Fruit fly (Drosophila melanogaster): ENCODE results near the gene mthl11.

Gene mthl11

dm6 chr3R:10353932-10354703, 46.7 kb upstream of the mthl11 start (continued):
- TF ChIP-seq brk (GFP tag; optimal IDR thresholded peaks at IDR 0.05) (no peak), tai (GFP tag; optimal IDR thresholded peaks at IDR 0.05) (no peak), Dif (GFP tag; optimal IDR thresholded peaks at IDR 0.05; ENCODE audit: partially characterized antibody) (no peak), ey (GFP tag; optimal IDR thresholded peaks at IDR 0.05) (no peak), HLH106 (tag; optimal IDR thresholded peaks at IDR 0.05) (peak; percentile 9), fru (GFP tag; optimal IDR thresholded peaks at IDR 0.05) (peak; percentile 33)

dm6 chr3R:10355840-10356562, 44.8 kb upstream of the mthl11 start:
- TF ChIP-seq dl (GFP tag; optimal IDR thresholded peaks at IDR 0.05; ENCODE audit: insufficient read depth in 1 of 2, partially characterized antibody in 2 of 2) (peak in 1 of 2 experiments; percentile 41), psq (GFP tag; optimal IDR thresholded peaks at IDR 0.05) (peak; percentile 57), Rel (GFP tag; optimal IDR thresholded peaks at IDR 0.05) (no peak), Rel (tag; optimal IDR thresholded peaks at IDR 0.05) (no peak), Vsx2 (GFP tag; optimal IDR thresholded peaks at IDR 0.05; ENCODE audit: partially characterized antibody) (peak; percentile 35), Dif (GFP tag; optimal IDR thresholded peaks at IDR 0.05; ENCODE audit: partially characterized antibody) (peak; percentile 47)

DNA sequence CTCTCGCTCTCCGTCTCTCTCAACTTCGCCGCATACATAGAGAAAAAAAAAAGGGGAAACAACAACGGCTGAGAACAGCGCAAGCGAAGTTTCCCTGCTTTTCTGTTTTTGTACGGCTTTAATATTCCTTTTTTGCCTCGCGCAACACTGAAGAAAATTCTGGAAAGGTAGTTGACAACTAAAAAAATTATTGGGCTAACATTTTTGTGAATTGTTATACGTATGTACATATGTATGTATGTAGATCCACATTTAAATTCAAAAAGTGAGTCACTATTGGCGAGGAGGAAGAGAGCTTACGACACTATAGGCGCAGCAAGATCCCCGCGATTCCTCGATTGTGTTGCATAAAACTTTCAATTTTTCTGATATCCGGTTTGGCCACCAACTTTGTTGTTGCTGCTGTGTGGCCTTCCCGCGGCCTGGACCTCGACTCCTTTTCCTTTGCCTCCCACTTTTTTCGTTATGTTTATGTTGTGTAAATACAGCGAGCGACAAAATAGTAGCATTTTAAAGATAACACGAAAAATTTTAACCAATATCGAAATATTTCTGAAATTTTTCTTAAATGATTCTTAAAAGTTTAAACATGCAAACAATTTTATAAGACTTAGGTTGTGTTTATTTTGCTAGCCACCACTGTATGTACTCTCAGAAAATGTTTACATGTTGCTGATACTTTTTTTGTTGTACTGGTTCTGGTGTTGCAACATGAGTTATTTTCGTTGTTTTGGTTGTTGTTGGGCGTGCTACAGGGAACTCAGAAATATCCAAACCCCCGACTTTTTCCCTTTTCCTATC, 44.1 kb upstream of the mthl11 start:
- TF ChIP-seq fru (GFP tag; optimal IDR thresholded peaks at IDR 0.05) (peak; percentile 96), Hr78 (GFP tag; optimal IDR thresholded peaks at IDR 0.05) (no peak), woc (GFP tag; optimal IDR thresholded peaks at IDR 0.05) (peak; percentile 97), N (GFP tag; optimal IDR thresholded peaks at IDR 0.05) (no peak), Dfd (GFP tag; optimal IDR thresholded peaks at IDR 0.05) (peak; percentile 9), rgr (GFP tag; optimal IDR thresholded peaks at IDR 0.05) (peak; percentile 93), ey (GFP tag; optimal IDR thresholded peaks at IDR 0.05) (peak; percentile 95), jim (GFP tag; optimal IDR thresholded peaks at IDR 0.05) (no peak), Mio (GFP tag; optimal IDR thresholded peaks at IDR 0.05) (peak; percentile 47), Hr83 (GFP tag; optimal IDR thresholded peaks at IDR 0.05; ENCODE audit: poor library complexity, severe bottlenecking) (peak; percentile 8), HLH106 (tag; optimal IDR thresholded peaks at IDR 0.05) (peak; percentile 94), brk (GFP tag; optimal IDR thresholded peaks at IDR 0.05) (peak; percentile 75), pan (optimal IDR thresholded peaks at IDR 0.05) (no peak), Rel (GFP tag; optimal IDR thresholded peaks at IDR 0.05) (peak; percentile 89), Rel (tag; optimal IDR thresholded peaks at IDR 0.05) (peak; percentile 75), OdsH (GFP tag; optimal IDR thresholded peaks at IDR 0.05) (peak; percentile 94), psq (GFP tag; optimal IDR thresholded peaks at IDR 0.05) (peak; percentile 94), CG9705 (GFP tag; optimal IDR thresholded peaks at IDR 0.05) (peak; percentile 92), Dif (GFP tag; optimal IDR thresholded peaks at IDR 0.05; ENCODE audit: partially characterized antibody) (no peak), lola (GFP tag; optimal IDR thresholded peaks at IDR 0.05) (no peak), sage (GFP tag; optimal IDR thresholded peaks at IDR 0.05) (peak; percentile 87), h (GFP tag; optimal IDR thresholded peaks at IDR 0.05) (peak; percentile 95), Jra (GFP tag; optimal IDR thresholded peaks at IDR 0.05) (peak; percentile 88), Sp1 (GFP tag; optimal IDR thresholded peaks at IDR 0.05) (peak; percentile 96), CrebA (GFP tag; optimal IDR thresholded peaks at IDR 0.05; ENCODE audit: borderline replicate concordance) (peak; percentile 32), Myc (optimal IDR thresholded peaks at IDR 0.05) (no peak), usp (GFP tag; optimal IDR thresholded peaks at IDR 0.05) (no peak), sv (GFP tag; optimal IDR thresholded peaks at IDR 0.05) (peak; percentile 86), Vsx2 (GFP tag; optimal IDR thresholded peaks at IDR 0.05; ENCODE audit: partially characterized antibody) (no peak), CG32264 (GFP tag; optimal IDR thresholded peaks at IDR 0.05) (peak; percentile 54), GATAd (GFP tag; optimal IDR thresholded peaks at IDR 0.05) (peak; percentile 46), Hnf4 (GFP tag; optimal IDR thresholded peaks at IDR 0.05) (peak; percentile 92), br (GFP tag; optimal IDR thresholded peaks at IDR 0.05) (peak; percentile 93), dsf (GFP tag; optimal IDR thresholded peaks at IDR 0.05; ENCODE audit: borderline replicate concordance) (peak; percentile 66), Abd-B (GFP tag; optimal IDR thresholded peaks at IDR 0.05) (no peak), dl (GFP tag; optimal IDR thresholded peaks at IDR 0.05; ENCODE audit: insufficient read depth in 1 of 2, partially characterized antibody in 2 of 2) (no peak), dmrt93B (GFP tag; optimal IDR thresholded peaks at IDR 0.05) (peak; percentile 78), tai (GFP tag; optimal IDR thresholded peaks at IDR 0.05) (no peak), foxo (GFP tag; optimal IDR thresholded peaks at IDR 0.05) (peak; percentile 43 to 95)
